Worm (Caenorhabditis elegans) whole organism, midembryonic: ENCODE measurements around the gene ugt-35.

Experiments used
- T22C8.4 ChIP-seq: fragments of 200-800 bp; sonication (Bioruptor generic); IDR thresholded peaks from 2 replicates; pipeline ENCODE4 v1.3.6; 2022; ENCODE audit warnings: missing genetic modification characterization, missing compliant biosample characterization
- cog-1 ChIP-seq: sonication (generic microtip); optimal IDR thresholded peaks from 2 replicates; lab custom pipeline; 2016; ENCODE audit warnings: missing genetic modification characterization, missing compliant biosample characterization
- flt-1 ChIP-seq: fragments of 200-800 bp; sonication (Bioruptor generic); IDR thresholded peaks from 2 replicates; pipeline ENCODE4 v1.3.6; 2022; ENCODE audit warnings: missing genetic modification characterization, missing compliant biosample characterization
- med-1 ChIP-seq: sonication (generic microtip); optimal IDR thresholded peaks from 2 replicates; lab custom pipeline; 2017; ENCODE audit warnings: missing genetic modification characterization, mild to moderate bottlenecking, missing compliant biosample characterization, antibody characterized with exemption, missing genetic modification reagents; ENCODE audit not compliant: insufficient read depth
- ref-1 ChIP-seq: fragments of 200-800 bp; sonication (Bioruptor generic); conservative IDR thresholded peaks from 2 replicates; pipeline ENCODE4 v1.3.6; 2022; ENCODE audit warnings: missing genetic modification reagents, missing genetic modification characterization, missing compliant biosample characterization
- tab-1 ChIP-seq: fragments of 200-800 bp; sonication (Bioruptor generic); IDR thresholded peaks from 2 replicates; pipeline ENCODE4 v1.3.6; 2022; ENCODE audit warnings: missing genetic modification characterization, missing compliant biosample characterization
- ztf-23 ChIP-seq: fragments of 200-800 bp; sonication (Bioruptor generic); IDR thresholded peaks from 2 replicates; pipeline ENCODE4 v1.3.6; 2022; ENCODE audit warnings: missing genetic modification reagents, missing genetic modification characterization, missing compliant biosample characterization
- ztf-29 ChIP-seq: fragments of 200-800 bp; sonication (Bioruptor generic); IDR thresholded peaks from 2 replicates; pipeline ENCODE4 v1.3.6; 2022; ENCODE audit warnings: missing genetic modification reagents, missing genetic modification characterization, missing compliant biosample characterization

ce11 chrV:10667284-10667683, 13.2 kb upstream of the ugt-35 start, which contains the start of gene twk-12:
- no peak for TF ChIP-seq ztf-23 (GFP tag; lab: Robert Waterston, UW)
- TF ChIP-seq flt-1, result no peak
- no peak for TF ChIP-seq tab-1 (GFP tag; lab: Robert Waterston, UW)
- TF ChIP-seq ref-1 (GFP tag; lab: Robert Waterston, UW), result no peak
- TF ChIP-seq T22C8.4 (GFP tag; lab: Robert Waterston, UW), result no peak
- no peak for TF ChIP-seq cog-1 (tag; lab: Kevin White, UChicago)
- no peak for TF ChIP-seq med-1
- no peak for TF ChIP-seq ztf-29 (GFP tag; lab: Robert Waterston, UW)
